Worm (Caenorhabditis elegans) whole organism, mixed stage, embryonic: ENCODE measurements around the gene mans-3.

Experiments used
- M03D4.4 ChIP-seq: sonication (generic microtip); optimal IDR thresholded peaks from 2 replicates; lab custom pipeline; 2017; ENCODE audit warnings: mild to moderate bottlenecking, missing genetic modification characterization, missing compliant biosample characterization
- bed-3 ChIP-seq: fragments of 200-800 bp; sonication (Bioruptor generic); optimal IDR thresholded peaks from 3 replicates; lab custom pipeline; 2018; ENCODE audit warnings: mild to moderate bottlenecking, missing genetic modification characterization, moderate library complexity, missing compliant biosample characterization
- blmp-1 ChIP-seq: fragments of 150-350 bp; optimal IDR thresholded peaks from 2 replicates; lab custom pipeline; 2014; ENCODE audit warnings: missing biosample characterization, missing genetic modification characterization
- ceh-43 ChIP-seq: fragments of 200-800 bp; sonication (Bioruptor generic); optimal IDR thresholded peaks from 2 replicates; lab custom pipeline; 2018; ENCODE audit warnings: mild to moderate bottlenecking, missing genetic modification characterization, moderate library complexity, missing compliant biosample characterization
- ceh-83 ChIP-seq: fragments of 200-800 bp; sonication (Bioruptor generic); optimal IDR thresholded peaks from 2 replicates; lab custom pipeline; 2018; ENCODE audit warnings: mild to moderate bottlenecking, missing genetic modification characterization, missing compliant biosample characterization
- ces-1 ChIP-seq: fragments of 150-350 bp; optimal IDR thresholded peaks from 2 replicates; lab custom pipeline; 2014; ENCODE audit warnings: missing biosample characterization, missing genetic modification reagents, missing genetic modification characterization
- cnd-1 ChIP-seq: fragments of 200-800 bp; sonication (Bioruptor generic); optimal IDR thresholded peaks from 2 replicates; lab custom pipeline; 2018; ENCODE audit warnings: mild to moderate bottlenecking, missing genetic modification characterization, missing compliant biosample characterization
- drap-1 ChIP-seq: fragments of 200-800 bp; sonication (Bioruptor generic); optimal IDR thresholded peaks from 3 replicates; lab custom pipeline; 2018; ENCODE audit warnings: mild to moderate bottlenecking, missing genetic modification characterization, missing compliant biosample characterization
- elt-1 ChIP-seq: sonication (generic microtip); optimal IDR thresholded peaks from 2 replicates; lab custom pipeline; 2017; ENCODE audit warnings: missing genetic modification characterization, mild to moderate bottlenecking, missing compliant biosample characterization, antibody characterized with exemption, moderate library complexity, borderline replicate concordance; ENCODE audit not compliant: insufficient read depth
- flh-1 ChIP-seq: fragments of 200-800 bp; sonication (Bioruptor generic); optimal IDR thresholded peaks from 2 replicates; lab custom pipeline; 2018; ENCODE audit warnings: mild to moderate bottlenecking, missing genetic modification characterization, moderate library complexity, missing compliant biosample characterization
- ham-2 ChIP-seq: fragments of 200-800 bp; sonication (Bioruptor generic); optimal IDR thresholded peaks from 2 replicates; lab custom pipeline; 2018; ENCODE audit warnings: mild to moderate bottlenecking, missing genetic modification characterization, missing compliant biosample characterization
- hlh-1 ChIP-seq: fragments of 150-350 bp; optimal IDR thresholded peaks from 2 replicates; lab custom pipeline; 2014; ENCODE audit warnings: missing biosample characterization, missing genetic modification reagents, missing genetic modification characterization
- mab-5 ChIP-seq: fragments of 150-350 bp; optimal IDR thresholded peaks from 2 replicates; lab custom pipeline; 2014; ENCODE audit warnings: missing biosample characterization, missing genetic modification characterization
- mep-1 ChIP-seq: fragments of 150-350 bp; optimal IDR thresholded peaks from 2 replicates; lab custom pipeline; 2017; ENCODE audit warnings: missing biosample characterization, missing genetic modification reagents, missing genetic modification characterization, inconsistent platforms
- mls-2 ChIP-seq: sonication (generic microtip); optimal IDR thresholded peaks from 2 replicates; lab custom pipeline; 2016; ENCODE audit warnings: mild to moderate bottlenecking, missing genetic modification characterization, moderate library complexity, missing compliant biosample characterization
- nhr-12 ChIP-seq: fragments of 150-350 bp; optimal IDR thresholded peaks from 2 replicates; lab custom pipeline; 2014; ENCODE audit warnings: missing biosample characterization, missing genetic modification characterization
- nhr-2 ChIP-seq: fragments of 150-350 bp; optimal IDR thresholded peaks from 2 replicates; lab custom pipeline; 2014; ENCODE audit warnings: missing biosample characterization, missing genetic modification characterization
- nhr-237 ChIP-seq: fragments of 150-350 bp; optimal IDR thresholded peaks from 2 replicates; lab custom pipeline; 2014; ENCODE audit warnings: missing biosample characterization, missing genetic modification characterization
- nhr-28 ChIP-seq: fragments of 150-350 bp; optimal IDR thresholded peaks from 2 replicates; lab custom pipeline; 2014; ENCODE audit warnings: missing biosample characterization, missing genetic modification characterization
- nhr-76 ChIP-seq: sonication (generic microtip); optimal IDR thresholded peaks from 2 replicates; lab custom pipeline; 2017; ENCODE audit warnings: missing biosample characterization, missing genetic modification characterization
- sem-2 ChIP-seq: fragments of 200-800 bp; sonication (Bioruptor generic); optimal IDR thresholded peaks from 2 replicates; lab custom pipeline; 2018; ENCODE audit warnings: mild to moderate bottlenecking, missing genetic modification characterization, missing compliant biosample characterization
- snpc-4 ChIP-seq: fragments of 150-350 bp; optimal IDR thresholded peaks from 2 replicates; lab custom pipeline; 2014; ENCODE audit warnings: missing biosample characterization, missing genetic modification characterization
- sptf-1 ChIP-seq: sonication (generic microtip); optimal IDR thresholded peaks from 2 replicates; lab custom pipeline; 2017; ENCODE audit warnings: mild to moderate bottlenecking, missing genetic modification characterization, moderate library complexity, missing compliant biosample characterization
- tbx-8 ChIP-seq: fragments of 200-800 bp; sonication (Bioruptor generic); optimal IDR thresholded peaks from 2 replicates; lab custom pipeline; 2018; ENCODE audit warnings: mild to moderate bottlenecking, missing genetic modification characterization, moderate library complexity, missing compliant biosample characterization
- unc-120 ChIP-seq: sonication (generic microtip); optimal IDR thresholded peaks from 2 replicates; lab custom pipeline; 2017; ENCODE audit warnings: missing genetic modification characterization, missing compliant biosample characterization; ENCODE audit not compliant: poor library complexity, severe bottlenecking
- unc-39 ChIP-seq: fragments of 150-350 bp; optimal IDR thresholded peaks from 2 replicates; lab custom pipeline; 2014; ENCODE audit warnings: missing biosample characterization, missing genetic modification characterization
- unc-62 ChIP-seq: fragments of 150-350 bp; optimal IDR thresholded peaks from 2 replicates; lab custom pipeline; 2014; ENCODE audit warnings: missing biosample characterization, missing genetic modification reagents, missing genetic modification characterization
- zip-8 ChIP-seq: fragments of 150-350 bp; optimal IDR thresholded peaks from 2 replicates; lab custom pipeline; 2014; ENCODE audit warnings: missing biosample characterization, missing genetic modification characterization
- ztf-11 ChIP-seq: fragments of 150-350 bp; optimal IDR thresholded peaks from 2 replicates; lab custom pipeline; 2014; ENCODE audit warnings: missing biosample characterization, missing genetic modification characterization

Gene mans-3

DNA sequence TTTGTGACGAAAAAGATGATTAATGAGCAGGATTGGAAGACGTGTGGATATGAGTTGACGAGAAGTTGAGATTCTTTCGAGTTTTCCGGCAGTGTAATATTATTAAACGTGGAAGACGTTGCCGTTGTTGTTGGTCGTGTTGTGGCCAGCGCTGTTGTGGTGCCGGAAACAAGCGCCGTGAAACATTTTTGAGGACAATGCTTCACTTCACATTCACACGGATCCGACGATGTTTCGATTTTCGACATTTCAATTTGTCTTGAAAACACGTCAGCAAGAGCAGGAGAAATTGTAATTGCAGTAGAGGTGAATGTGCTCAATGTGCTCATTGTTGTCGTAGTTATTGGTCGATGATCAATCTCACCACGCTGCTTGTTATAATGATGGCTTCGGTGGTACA, 3.6 kb downstream of the mans-3 start:
- TF ChIP-seq ceh-43 (GFP tag; lab: Kevin White, UChicago) (no peak), nhr-76 (tag; lab: Kevin White, UChicago) (no peak), mep-1 (no peak), unc-120 (no peak), nhr-28 (tag; lab: Kevin White, UChicago) (no peak), tbx-8 (no peak), nhr-2 (tag; lab: Kevin White, UChicago) (no peak), drap-1 (GFP tag; lab: Kevin White, UChicago) (no peak), ham-2 (no peak), mab-5 (no peak)

DNA sequence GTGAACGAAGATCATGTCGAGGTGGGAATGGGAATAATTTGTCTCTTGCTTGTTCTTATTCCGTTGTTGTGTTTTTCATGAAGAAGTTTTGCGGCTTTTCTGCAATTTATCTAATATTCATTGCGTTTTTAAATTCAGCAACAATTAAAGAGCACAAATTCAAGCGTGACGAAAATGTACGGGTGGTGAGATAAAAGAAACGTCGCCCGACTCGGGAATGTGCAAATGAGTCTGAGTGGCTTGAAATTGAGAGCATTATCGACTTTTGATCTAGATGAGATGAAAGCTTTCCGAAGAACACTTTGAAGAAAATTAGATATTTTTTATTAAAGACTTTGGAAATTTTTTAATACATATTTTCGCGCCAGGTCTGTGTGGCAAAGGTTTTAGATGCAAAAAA, 5.9 kb downstream of the mans-3 start, which contains the start of gene T03G11.10:
Gene T03G11.10, minus strand, starts transcription at position 101 of the 400 bp plus-strand sequence.
- TF ChIP-seq ceh-43 (GFP tag; lab: Kevin White, UChicago) = no peak
- TF ChIP-seq bed-3 (GFP tag; lab: Kevin White, UChicago) = no peak
- no peak for TF ChIP-seq blmp-1 (tag; lab: Kevin White, UChicago)
- no peak for TF ChIP-seq sem-2 (GFP tag; lab: Kevin White, UChicago)
- no peak for TF ChIP-seq unc-39 (tag; lab: Kevin White, UChicago)
- no peak for TF ChIP-seq nhr-76 (tag; lab: Kevin White, UChicago)
- TF ChIP-seq elt-1 (tag; lab: Kevin White, UChicago) = no peak
- TF ChIP-seq unc-62 (GFP tag; lab: Kevin White, UChicago) = no peak
- TF ChIP-seq zip-8 (tag; lab: Kevin White, UChicago) = no peak
- TF ChIP-seq sptf-1 = no peak
- TF ChIP-seq nhr-2 (tag; lab: Kevin White, UChicago) = no peak
- no peak for TF ChIP-seq snpc-4 (tag; lab: Kevin White, UChicago)
- no peak for TF ChIP-seq mab-5
- no peak for TF ChIP-seq nhr-28 (tag; lab: Kevin White, UChicago)
- no peak for TF ChIP-seq unc-120
- no peak for TF ChIP-seq ces-1
- TF ChIP-seq ceh-83 (GFP tag; lab: Kevin White, UChicago) = no peak

- TF ChIP-seq unc-39 (tag; lab: Kevin White, UChicago) (no peak), zip-8 (tag; lab: Kevin White, UChicago) (no peak), mab-5 (no peak)
- TF ChIP-seq, all 35 proteins: peak for 0
Observed at ce11 chrX:5174256-5174655, 9.1 kb downstream of the mans-3 start, which contains the start of gene zchc-1A. zchc-1A (plus strand) TSS chrX:5174369.

- TF ChIP-seq mep-1 (peak; percentile 19), ham-2 (no peak)
- TF ChIP-seq, all 35 proteins: peak for 1
Observed at ce11 chrX:5179050-5179449, 13.9 kb downstream of the mans-3 start, which contains the start of gene metl-9. metl-9 (minus strand) TSS chrX:5179150.

ce11 chrX:5179874-5180273, 14.7 kb downstream of the mans-3 start, which contains the start of gene sru-48:
sru-48 (plus strand) TSS chrX:5180174.
- TF ChIP-seq flh-1 (GFP tag; lab: Kevin White, UChicago) = no peak
- no peak for TF ChIP-seq snpc-4 (tag; lab: Kevin White, UChicago)
- no peak for TF ChIP-seq unc-62 (GFP tag; lab: Kevin White, UChicago)
- TF ChIP-seq tbx-8 = no peak
- no peak for TF ChIP-seq ceh-43 (GFP tag; lab: Kevin White, UChicago)
- TF ChIP-seq ces-1 = no peak
- no peak for TF ChIP-seq sptf-1
- no peak for TF ChIP-seq nhr-237 (tag; lab: Kevin White, UChicago)
- no peak for TF ChIP-seq hlh-1 (tag; lab: Kevin White, UChicago)
- no peak for TF ChIP-seq elt-1 (tag; lab: Kevin White, UChicago)
- TF ChIP-seq ztf-11 (tag; lab: Kevin White, UChicago) = no peak
- no peak for TF ChIP-seq cnd-1
- no peak for TF ChIP-seq nhr-28 (tag; lab: Kevin White, UChicago)
- TF ChIP-seq M03D4.4 (tag; lab: Kevin White, UChicago) = no peak
- TF ChIP-seq mls-2 (tag; lab: Kevin White, UChicago) = no peak
- no peak for TF ChIP-seq sem-2 (GFP tag; lab: Kevin White, UChicago)
- no peak for TF ChIP-seq nhr-2 (tag; lab: Kevin White, UChicago)

ce11 chrX:5183931-5184330, 18.7 kb downstream of the mans-3 start, which contains the start of gene T03G11.9:
T03G11.9 (plus strand) TSS chrX:5184231.
- TF ChIP-seq M03D4.4 (tag; lab: Kevin White, UChicago) (no peak), elt-1 (tag; lab: Kevin White, UChicago) (no peak), sem-2 (GFP tag; lab: Kevin White, UChicago) (no peak), nhr-12 (tag; lab: Kevin White, UChicago) (no peak), hlh-1 (tag; lab: Kevin White, UChicago) (no peak)
